Worm (Caenorhabditis elegans) whole organism, L1 larva: ENCODE measurements around the gene cct-2.
A peak's percentile ranks its signal among the peaks of the same experiment; 100 is the strongest.

ENCODE experiments used
- C16A3.4 ChIP-seq: fragments of 150-350 bp; optimal IDR thresholded peaks from 2 replicates; lab custom pipeline; 2014; ENCODE audit warnings: missing biosample characterization, missing genetic modification characterization
- aly-2 ChIP-seq: fragments of 150-350 bp; optimal IDR thresholded peaks from 2 replicates; lab custom pipeline; 2014; ENCODE audit warnings: missing biosample characterization, missing genetic modification characterization
- blmp-1 ChIP-seq: fragments of 150-350 bp; optimal IDR thresholded peaks from 2 replicates; lab custom pipeline; 2014; ENCODE audit warnings: missing biosample characterization, missing genetic modification characterization
- ceh-88 ChIP-seq: fragments of 200-800 bp; sonication (Bioruptor generic); IDR thresholded peaks from 2 replicates; pipeline ENCODE4 v1.3.6; 2022; ENCODE audit warnings: missing genetic modification characterization, missing compliant biosample characterization
- ceh-90 ChIP-seq: sonication (generic microtip); optimal IDR thresholded peaks from 2 replicates; lab custom pipeline; 2016; ENCODE audit warnings: missing genetic modification characterization, missing compliant biosample characterization
- ces-1 ChIP-seq: fragments of 150-350 bp; optimal IDR thresholded peaks from 2 replicates; lab custom pipeline; 2014; ENCODE audit warnings: missing biosample characterization, missing genetic modification reagents, missing genetic modification characterization
- dpl-1 ChIP-seq, 3 experiments: fragments of 150-350 bp in 2 of 3; sonication (generic microtip) in 1 of 3; optimal IDR thresholded peaks; 2 replicates each; lab custom pipeline; 2014 to 2017; ENCODE audit warnings: missing biosample characterization in 3 of 3, missing genetic modification characterization in 3 of 3, missing genetic modification reagents in 3 of 3
- dsc-1 ChIP-seq: sonication (generic microtip); optimal IDR thresholded peaks from 2 replicates; lab custom pipeline; 2016; ENCODE audit warnings: mild to moderate bottlenecking, missing genetic modification characterization, missing compliant biosample characterization
- efl-1 ChIP-seq, 4 experiments: fragments of 150-350 bp; optimal IDR thresholded peaks in 3 of 4; peaks in 1 of 4; 1 replicate in 1 of 4; 2 replicates in 3 of 4; lab custom pipeline; 2014; ENCODE audit warnings: missing biosample characterization in 2 of 4, missing genetic modification characterization in 2 of 4, missing genetic modification reagents in 2 of 4
- egl-27 ChIP-seq, 2 experiments: fragments of 150-350 bp in 1 of 2; sonication (generic microtip); optimal IDR thresholded peaks; 3 replicates each; lab custom pipeline; 2017 to 2018; ENCODE audit warnings: missing biosample characterization in 2 of 2, missing genetic modification characterization in 2 of 2, missing genetic modification reagents in 2 of 2
- elt-3 ChIP-seq, 6 experiments: fragments of 150-350 bp in 1 of 6; sonication (generic microtip); optimal IDR thresholded peaks; 2 replicates each; lab custom pipeline; 2017 to 2018; ENCODE audit warnings: missing biosample characterization in 6 of 6, missing genetic modification characterization in 6 of 6, inconsistent platforms in 1 of 6
- fkh-10 ChIP-seq: sonication (generic microtip); optimal IDR thresholded peaks from 2 replicates; lab custom pipeline; 2017; ENCODE audit warnings: missing biosample characterization, missing genetic modification reagents, missing genetic modification characterization
- fkh-8 ChIP-seq: sonication (generic microtip); optimal IDR thresholded peaks from 2 replicates; lab custom pipeline; 2016; ENCODE audit warnings: mild to moderate bottlenecking, missing genetic modification characterization, missing compliant biosample characterization
- hlh-17 ChIP-seq: fragments of 200-800 bp; sonication (Bioruptor generic); optimal IDR thresholded peaks from 2 replicates; lab custom pipeline; 2018; ENCODE audit warnings: missing genetic modification characterization, mild to moderate bottlenecking, missing compliant biosample characterization, moderate library complexity, borderline replicate concordance
- hlh-4 ChIP-seq: sonication (generic microtip); optimal IDR thresholded peaks from 2 replicates; lab custom pipeline; 2016; ENCODE audit warnings: mild to moderate bottlenecking, missing genetic modification characterization, missing compliant biosample characterization
- hpl-2 ChIP-seq: fragments of 150-350 bp; optimal IDR thresholded peaks from 2 replicates; lab custom pipeline; 2014; ENCODE audit warnings: missing biosample characterization, missing genetic modification reagents, missing genetic modification characterization
- isw-1 ChIP-seq: fragments of 200-800 bp; sonication (Bioruptor generic); IDR thresholded peaks from 2 replicates; pipeline ENCODE4 v1.3.6; 2022; ENCODE audit warnings: missing genetic modification characterization, missing compliant biosample characterization
- jun-1 ChIP-seq: fragments of 150-350 bp; optimal IDR thresholded peaks from 2 replicates; lab custom pipeline; 2014; ENCODE audit warnings: missing biosample characterization, missing genetic modification reagents, missing genetic modification characterization
- lin-35 ChIP-seq, 2 experiments: fragments of 150-350 bp; optimal IDR thresholded peaks; 2 replicates each; lab custom pipeline; 2014; ENCODE audit warnings: missing biosample characterization in 2 of 2, missing genetic modification characterization in 2 of 2, missing genetic modification reagents in 2 of 2
- lsy-2 ChIP-seq, 2 experiments: fragments of 150-350 bp; optimal IDR thresholded peaks; 2 replicates each; lab custom pipeline; 2014; ENCODE audit warnings: missing biosample characterization in 2 of 2, missing genetic modification characterization in 2 of 2
- mab-9 ChIP-seq: fragments of 200-800 bp; sonication (Bioruptor generic); IDR thresholded peaks from 2 replicates; pipeline ENCODE4 v1.3.6; 2022; ENCODE audit warnings: missing genetic modification reagents, missing genetic modification characterization, missing compliant biosample characterization
- mdl-1 ChIP-seq, 2 experiments: fragments of 150-350 bp; optimal IDR thresholded peaks; 2 replicates each; lab custom pipeline; 2014 to 2017; ENCODE audit warnings: missing biosample characterization in 2 of 2, missing genetic modification characterization in 2 of 2, inconsistent platforms in 1 of 2
- mep-1 ChIP-seq: fragments of 150-350 bp; optimal IDR thresholded peaks from 2 replicates; lab custom pipeline; 2014; ENCODE audit warnings: missing biosample characterization, missing genetic modification characterization
- nhr-12 ChIP-seq: sonication (generic microtip); optimal IDR thresholded peaks from 2 replicates; lab custom pipeline; 2017; ENCODE audit warnings: missing biosample characterization, missing genetic modification characterization
- nhr-28 ChIP-seq: fragments of 150-350 bp; optimal IDR thresholded peaks from 2 replicates; lab custom pipeline; 2014; ENCODE audit warnings: missing biosample characterization, missing genetic modification characterization
- nhr-71 ChIP-seq: sonication (generic microtip); optimal IDR thresholded peaks from 2 replicates; lab custom pipeline; 2016; ENCODE audit warnings: mild to moderate bottlenecking, missing genetic modification characterization, moderate library complexity, missing compliant biosample characterization
- nhr-76 ChIP-seq: sonication (generic microtip); optimal IDR thresholded peaks from 2 replicates; lab custom pipeline; 2017; ENCODE audit warnings: missing biosample characterization, missing genetic modification characterization
- nhr-85 ChIP-seq: sonication (generic microtip); peaks from one replicate; lab custom pipeline; 2016; ENCODE audit warnings: missing genetic modification characterization, inconsistent platforms, missing compliant biosample characterization
- nhr-90 ChIP-seq: sonication (generic microtip); optimal IDR thresholded peaks from 2 replicates; lab custom pipeline; 2016; ENCODE audit warnings: mild to moderate bottlenecking, missing genetic modification characterization, missing compliant biosample characterization; ENCODE audit not compliant: poor library complexity
- rnt-1 ChIP-seq: sonication (generic microtip); optimal IDR thresholded peaks from 2 replicates; lab custom pipeline; 2016; ENCODE audit warnings: mild to moderate bottlenecking, missing genetic modification characterization, moderate library complexity, missing compliant biosample characterization
- skn-1 ChIP-seq: fragments of 150-350 bp; optimal IDR thresholded peaks from 2 replicates; lab custom pipeline; 2014; ENCODE audit warnings: missing biosample characterization, missing genetic modification characterization
- snpc-4 ChIP-seq: fragments of 150-350 bp; optimal IDR thresholded peaks from 2 replicates; lab custom pipeline; 2014; ENCODE audit warnings: missing biosample characterization, missing genetic modification characterization
- snu-23 ChIP-seq: sonication (generic microtip); optimal IDR thresholded peaks from 2 replicates; lab custom pipeline; 2016; ENCODE audit warnings: missing genetic modification characterization, missing compliant biosample characterization
- sox-4 ChIP-seq: sonication (generic microtip); optimal IDR thresholded peaks from 2 replicates; lab custom pipeline; 2016; ENCODE audit warnings: missing genetic modification characterization, missing compliant biosample characterization
- sptf-1 ChIP-seq: fragments of 150-350 bp; optimal IDR thresholded peaks from 2 replicates; lab custom pipeline; 2014; ENCODE audit warnings: missing biosample characterization, missing genetic modification characterization
- swsn-7 ChIP-seq: sonication (generic microtip); optimal IDR thresholded peaks from 2 replicates; lab custom pipeline; 2016; ENCODE audit warnings: missing genetic modification characterization, missing compliant biosample characterization
- tbx-2 ChIP-seq: sonication (generic microtip); optimal IDR thresholded peaks from 2 replicates; lab custom pipeline; 2016; ENCODE audit warnings: missing genetic modification characterization, missing compliant biosample characterization
- tlp-1 ChIP-seq: fragments of 150-350 bp; optimal IDR thresholded peaks from 2 replicates; lab custom pipeline; 2014; ENCODE audit warnings: missing biosample characterization, missing genetic modification characterization
- unc-62 ChIP-seq: fragments of 150-350 bp; optimal IDR thresholded peaks from 2 replicates; lab custom pipeline; 2014; ENCODE audit warnings: missing biosample characterization, missing genetic modification reagents, missing genetic modification characterization
- unc-86 ChIP-seq: sonication (generic microtip); optimal IDR thresholded peaks from 2 replicates; lab custom pipeline; 2016; ENCODE audit warnings: missing genetic modification characterization, missing compliant biosample characterization
- unc-98 ChIP-seq: fragments of 200-800 bp; sonication (Bioruptor generic); IDR thresholded peaks from 2 replicates; pipeline ENCODE4 v1.3.6; 2022; ENCODE audit warnings: missing genetic modification characterization, missing compliant biosample characterization
- vab-15 ChIP-seq: sonication (generic microtip); optimal IDR thresholded peaks from 2 replicates; lab custom pipeline; 2017; ENCODE audit warnings: missing genotype, mild to moderate bottlenecking, missing genetic modification characterization, missing compliant biosample characterization
- zip-4 ChIP-seq: fragments of 200-800 bp; sonication (Bioruptor generic); optimal IDR thresholded peaks from 2 replicates; lab custom pipeline; 2018; ENCODE audit warnings: mild to moderate bottlenecking, missing genetic modification characterization, moderate library complexity, missing compliant biosample characterization
- ztf-4 ChIP-seq: fragments of 150-350 bp; optimal IDR thresholded peaks from 2 replicates; lab custom pipeline; 2014; ENCODE audit warnings: missing biosample characterization, missing genetic modification characterization

The cct-2 gene

DNA sequence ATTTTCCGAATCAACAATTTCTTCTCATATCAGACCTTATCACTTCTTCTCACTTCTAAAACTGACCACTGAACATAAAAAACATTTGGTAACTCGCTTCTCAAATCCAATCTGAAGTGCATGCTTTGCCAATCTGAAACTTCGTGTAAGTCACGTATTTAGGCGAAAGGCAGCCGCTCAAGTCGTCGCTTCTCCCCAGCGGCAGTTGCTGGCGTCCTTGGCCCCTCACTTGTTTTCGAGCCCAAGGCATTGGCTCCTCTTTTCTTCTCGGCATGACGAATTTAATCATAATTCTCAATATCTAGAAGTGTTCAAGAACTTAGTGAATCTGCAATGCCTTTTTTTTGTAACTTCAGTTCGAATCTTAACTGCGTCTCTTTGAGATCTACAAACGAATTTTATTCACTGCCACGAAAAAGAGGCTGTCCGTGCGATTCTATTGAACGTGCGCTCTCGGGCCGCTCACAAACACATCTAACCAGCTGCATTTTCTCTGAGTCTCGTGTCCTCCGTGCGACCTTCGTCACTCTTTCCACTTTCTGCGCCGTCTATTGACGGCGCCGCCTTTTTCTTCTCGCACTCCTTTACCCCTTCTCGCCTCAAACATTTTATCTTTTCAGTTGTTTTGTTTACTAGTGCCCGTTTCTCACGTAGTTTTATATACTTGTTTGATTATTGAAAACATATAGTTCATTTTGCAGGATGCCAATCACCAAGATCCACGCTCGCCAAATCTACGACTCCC lies 4.0 kb downstream of the cct-2 start (continued):
- TF ChIP-seq lsy-2 (tag; optimal IDR thresholded peaks at IDR 0.05; lab: Kevin White, UChicago) (peak in 1 of 2 experiments; percentile 27), sptf-1 (tag; lab: Kevin White, UChicago) (no peak), fkh-8 (no peak), tbx-2 (tag; lab: Kevin White, UChicago) (no peak), aly-2 (tag; lab: Kevin White, UChicago) (no peak), nhr-28 (no peak), ceh-90 (tag; lab: Kevin White, UChicago) (no peak), elt-3 (tag; optimal IDR thresholded peaks at IDR 0.05; lab: Kevin White, UChicago) (no peak), jun-1 (no peak), dsc-1 (tag; lab: Kevin White, UChicago) (peak; percentile 4), ceh-88 (GFP tag; lab: Robert Waterston, UW) (no peak), nhr-90 (tag; lab: Kevin White, UChicago) (no peak), efl-1 (optimal IDR thresholded peaks at IDR 0.05; lab: Kevin White, UChicago) (no peak), efl-1 (GFP tag; optimal IDR thresholded peaks at IDR 0.05 in 1 of 2; lab: Kevin White, UChicago) (peak; percentile 3 to 6), nhr-12 (tag; lab: Kevin White, UChicago) (no peak), lin-35 (GFP tag; optimal IDR thresholded peaks at IDR 0.05; lab: Kevin White, UChicago) (peak; percentile 29 to 31), tlp-1 (tag; lab: Kevin White, UChicago) (no peak), nhr-71 (tag; lab: Kevin White, UChicago) (peak; percentile 34), rnt-1 (tag; lab: Kevin White, UChicago) (no peak), unc-98 (GFP tag; lab: Robert Waterston, UW) (no peak), sox-4 (tag; lab: Kevin White, UChicago) (no peak), nhr-85 (tag; lab: Kevin White, UChicago) (no peak), mdl-1 (tag; optimal IDR thresholded peaks at IDR 0.05; lab: Kevin White, UChicago) (peak in 1 of 2 experiments; percentile 32), C16A3.4 (no peak), dpl-1 (GFP tag; optimal IDR thresholded peaks at IDR 0.05; lab: Kevin White, UChicago) (peak in 1 of 3 experiments; percentile 13), mab-9 (GFP tag; lab: Robert Waterston, UW) (no peak), blmp-1 (tag; lab: Kevin White, UChicago) (no peak), unc-62 (GFP tag; lab: Kevin White, UChicago) (no peak), hlh-4 (tag; lab: Kevin White, UChicago) (no peak), egl-27 (tag; optimal IDR thresholded peaks at IDR 0.05; lab: Kevin White, UChicago) (no peak), zip-4 (no peak), isw-1 (no peak), swsn-7 (peak; percentile 21), hpl-2 (GFP tag; lab: Kevin White, UChicago) (no peak), ztf-4 (tag; lab: Kevin White, UChicago) (no peak), snu-23 (GFP tag; lab: Kevin White, UChicago) (peak; percentile 56), nhr-76 (tag; lab: Kevin White, UChicago) (no peak), hlh-17 (GFP tag; lab: Kevin White, UChicago) (no peak), ces-1 (GFP tag; lab: Kevin White, UChicago) (no peak), vab-15 (tag; lab: Kevin White, UChicago) (no peak), skn-1 (tag; lab: Kevin White, UChicago) (no peak), unc-86 (no peak), snpc-4 (tag; lab: Kevin White, UChicago) (no peak), fkh-10 (GFP tag; lab: Kevin White, UChicago) (no peak), mep-1 (tag; lab: Kevin White, UChicago) (no peak)
